Fruit fly (Drosophila melanogaster) whole organism, embryonic: ENCODE results near the gene CG31792.

Experiments used
- Adf1 ChIP-seq: fragments of 200-800 bp; sonication (Bioruptor generic); IDR thresholded peaks from 2 replicates; pipeline ENCODE4 v1.3.6; 2022; ENCODE audit warnings: missing biosample characterization, missing genetic modification characterization
- CG10267 ChIP-seq: fragments of 200-800 bp; sonication (Bioruptor generic); optimal IDR thresholded peaks from 2 replicates; lab custom pipeline; 2018; ENCODE audit warnings: missing biosample characterization, mild to moderate bottlenecking, missing genetic modification characterization, moderate library complexity
- CG2120 ChIP-seq: fragments of 200-800 bp; sonication (Bioruptor generic); optimal IDR thresholded peaks from 3 replicates; lab custom pipeline; 2016; ENCODE audit warnings: missing biosample characterization, missing genetic modification characterization
- CG34422 ChIP-seq: fragments of 200-800 bp; sonication (Bioruptor generic); IDR thresholded peaks from 3 replicates; pipeline ENCODE4 v1.3.6; 2022; ENCODE audit warnings: missing biosample characterization, missing genetic modification characterization
- CG4617 ChIP-seq: fragments of 200-800 bp; sonication (Bioruptor generic); optimal IDR thresholded peaks from 3 replicates; lab custom pipeline; 2016; ENCODE audit warnings: missing biosample characterization, missing genetic modification characterization, borderline replicate concordance
- Dek ChIP-seq: fragments of 200-800 bp; sonication (Bioruptor generic); optimal IDR thresholded peaks from 3 replicates; lab custom pipeline; 2019; ENCODE audit warnings: missing biosample characterization, mild to moderate bottlenecking, missing genetic modification characterization, moderate library complexity
- Hmx ChIP-seq: fragments of 200-800 bp; sonication (Bioruptor generic); optimal IDR thresholded peaks from 2 replicates; lab custom pipeline; 2016; ENCODE audit warnings: missing biosample characterization, missing genetic modification characterization
- eyg ChIP-seq: fragments of 200-800 bp; sonication (Bioruptor generic); optimal IDR thresholded peaks from 3 replicates; lab custom pipeline; 2016; ENCODE audit warnings: missing biosample characterization, missing genetic modification characterization
- org-1 ChIP-seq: fragments of 200-800 bp; sonication (Bioruptor generic); optimal IDR thresholded peaks from 2 replicates; lab custom pipeline; 2017; ENCODE audit warnings: missing biosample characterization, missing genetic modification characterization

DNA sequence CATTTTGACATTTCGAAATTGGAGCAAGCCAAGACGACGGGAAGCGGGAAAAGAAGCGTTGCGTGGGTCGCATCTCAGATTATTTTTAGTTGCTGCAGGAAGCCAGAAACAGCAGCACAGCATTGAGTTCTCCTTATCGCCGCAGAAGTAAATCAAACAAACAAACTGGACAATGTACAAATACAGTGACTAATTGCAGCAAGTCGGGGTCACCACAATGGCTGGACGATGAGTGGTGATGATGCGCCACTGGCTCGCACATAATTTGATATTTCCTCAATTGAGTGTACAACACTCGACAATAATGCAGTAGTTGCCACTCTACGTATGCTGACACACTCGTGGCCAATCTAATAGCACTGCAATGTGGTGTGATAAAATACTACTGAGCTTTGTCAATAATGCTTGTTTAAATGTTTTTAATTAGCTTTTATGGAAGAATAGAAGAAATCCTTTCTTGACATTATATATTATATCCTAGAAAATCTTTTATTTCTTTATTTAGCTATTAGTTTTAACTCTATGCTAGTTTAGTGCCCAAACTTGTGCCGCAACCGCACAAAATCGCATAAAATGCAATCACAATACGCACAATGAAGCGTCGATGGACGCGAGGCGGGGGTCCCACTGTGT is 15.2 kb upstream of the CG31792 start:
- TF ChIP-seq eyg (GFP tag; lab: Kevin White, UChicago) (no peak), Dek (tag; lab: Kevin White, UChicago) (no peak), org-1 (GFP tag; lab: Kevin White, UChicago) (no peak), CG10267 (tag; lab: Kevin White, UChicago) (peak; percentile 22), CG34422 (GFP tag; lab: Robert Waterston, UW) (no peak), Adf1 (GFP tag; lab: Robert Waterston, UW) (no peak), Hmx (no peak), CG2120 (GFP tag; lab: Kevin White, UChicago) (no peak), CG4617 (GFP tag; lab: Kevin White, UChicago) (no peak)
